Worm (Caenorhabditis elegans): Measurements from ENCODE around the gene K02E7.12.
"Not testable (repeated sequence)": the region's sequence is repeated elsewhere in the genome, so short reads cannot be mapped to it uniquely, and the experiment has no call there.

Gene K02E7.12

ce11 chrII:1043932-1044331 lies 27.0 kb upstream of the K02E7.12 start, which contains the start of gene fbxb-45:
TSS of gene fbxb-45 (minus strand) at chrII:1044032.
- TF ChIP-seq zip-8 (tag; optimal IDR thresholded peaks at IDR 0.05), result peak; percentile 84

- TF ChIP-seq nhr-2 (tag; optimal IDR thresholded peaks at IDR 0.05), result no peak
- TF ChIP-seq pha-4 (tag; optimal IDR thresholded peaks at IDR 0.05), result no peak
- no peak for TF ChIP-seq nhr-12 (tag; optimal IDR thresholded peaks at IDR 0.05)
- TF ChIP-seq unc-120 (tag; optimal IDR thresholded peaks at IDR 0.05; ENCODE audit: poor library complexity, severe bottlenecking), result no peak
- TF ChIP-seq nhr-237 (tag; optimal IDR thresholded peaks at IDR 0.05), result no peak
Observed at ce11 chrII:1045692-1046091, 25.3 kb upstream of the K02E7.12 start, which contains the start of gene str-148. TSS of gene str-148 (plus strand) at chrII:1045992.

ce11 chrII:1046937-1047336 lies 24.0 kb upstream of the K02E7.12 start:
- TF ChIP-seq flh-1 (GFP tag; optimal IDR thresholded peaks at IDR 0.05), result no peak
- no peak for TF ChIP-seq lin-32 (GFP tag; optimal IDR thresholded peaks at IDR 0.05)
- TF ChIP-seq bed-3 (GFP tag; optimal IDR thresholded peaks at IDR 0.05), result no peak
- no peak for TF ChIP-seq ham-2 (GFP tag; optimal IDR thresholded peaks at IDR 0.05)
- no peak for TF ChIP-seq mls-2 (tag; optimal IDR thresholded peaks at IDR 0.05)
- no peak for TF ChIP-seq unc-120 (tag; optimal IDR thresholded peaks at IDR 0.05; ENCODE audit: poor library complexity, severe bottlenecking)
- no peak for TF ChIP-seq drap-1 (GFP tag; optimal IDR thresholded peaks at IDR 0.05)
- no peak for TF ChIP-seq ceh-39 (tag; optimal IDR thresholded peaks at IDR 0.05)
- no peak for TF ChIP-seq ceh-43 (GFP tag; optimal IDR thresholded peaks at IDR 0.05)
- TF ChIP-seq ztf-11 (tag; optimal IDR thresholded peaks at IDR 0.05), result no peak
- no peak for TF ChIP-seq tbx-8 (GFP tag; optimal IDR thresholded peaks at IDR 0.05)
- TF ChIP-seq nhr-12 (tag; optimal IDR thresholded peaks at IDR 0.05), result no peak
- TF ChIP-seq elt-3 (tag; optimal IDR thresholded peaks at IDR 0.05), result no peak

ce11 chrII:1049849-1050248 lies 21.1 kb upstream of the K02E7.12 start, which contains the start of gene fbxb-40:
TSS of gene fbxb-40 (minus strand) at chrII:1049949.
- TF ChIP-seq sptf-1 (tag; optimal IDR thresholded peaks at IDR 0.05), result no peak
- TF ChIP-seq bed-3 (GFP tag; optimal IDR thresholded peaks at IDR 0.05), result no peak
- TF ChIP-seq nhr-237 (tag; optimal IDR thresholded peaks at IDR 0.05), result no peak
- no peak for TF ChIP-seq zip-8 (tag; optimal IDR thresholded peaks at IDR 0.05)
- TF ChIP-seq nhr-28 (tag; optimal IDR thresholded peaks at IDR 0.05), result no peak
- no peak for TF ChIP-seq ztf-11 (tag; optimal IDR thresholded peaks at IDR 0.05)
- TF ChIP-seq ham-2 (GFP tag; optimal IDR thresholded peaks at IDR 0.05), result no peak
- TF ChIP-seq flh-1 (GFP tag; optimal IDR thresholded peaks at IDR 0.05), result no peak

ce11 chrII:1054724-1055123 lies 16.3 kb upstream of the K02E7.12 start, which contains the start of gene K02E7.7:
TSS of gene K02E7.7 (plus strand) at chrII:1055024.
- not testable (repeated sequence) for TF ChIP-seq nhr-28, ztf-11, unc-39 (tag; optimal IDR thresholded peaks at IDR 0.05)

- no peak for TF ChIP-seq ham-2 (GFP tag; optimal IDR thresholded peaks at IDR 0.05)
- no peak for TF ChIP-seq blmp-1 (tag; optimal IDR thresholded peaks at IDR 0.05)
- no peak for TF ChIP-seq ceh-43 (GFP tag; optimal IDR thresholded peaks at IDR 0.05)
- no peak for TF ChIP-seq drap-1 (GFP tag; optimal IDR thresholded peaks at IDR 0.05)
- TF ChIP-seq nhr-28 (tag; optimal IDR thresholded peaks at IDR 0.05), result no peak
- TF ChIP-seq nhr-12 (tag; optimal IDR thresholded peaks at IDR 0.05), result no peak
- no peak for TF ChIP-seq tbx-8 (GFP tag; optimal IDR thresholded peaks at IDR 0.05)
- no peak for TF ChIP-seq hlh-1 (tag; optimal IDR thresholded peaks at IDR 0.05)
- TF ChIP-seq lin-13 (tag; optimal IDR thresholded peaks at IDR 0.05), result no peak
- TF ChIP-seq cnd-1 (tag; optimal IDR thresholded peaks at IDR 0.05), result no peak
- no peak for TF ChIP-seq lsy-2 (tag; optimal IDR thresholded peaks at IDR 0.05)
- no peak for TF ChIP-seq lin-32 (GFP tag; optimal IDR thresholded peaks at IDR 0.05)
- no peak for TF ChIP-seq elt-1 (tag; optimal IDR thresholded peaks at IDR 0.05; ENCODE audit: borderline replicate concordance, insufficient read depth)
Observed at ce11 chrII:1056844-1057243, 14.1 kb upstream of the K02E7.12 start.

- not testable (repeated sequence) for TF ChIP-seq sptf-1, ztf-11, nhr-28 (tag; optimal IDR thresholded peaks at IDR 0.05)
Observed at ce11 chrII:1060702-1061101, 10.3 kb upstream of the K02E7.12 start, which contains the start of gene btb-10. TSS of gene btb-10 (minus strand) at chrII:1060802.

Data from whole organism, mixed stage, embryonic.